Worm (Caenorhabditis elegans) whole organism, L3 larva: ENCODE data around the gene rps-30.

ENCODE experiments used
- ama-1 ChIP-seq: fragments of 150-350 bp; optimal IDR thresholded peaks from 2 replicates; lab custom pipeline; 2018
- daf-12 ChIP-seq: fragments of 150-350 bp; optimal IDR thresholded peaks from 2 replicates; lab custom pipeline; 2014; ENCODE audit warnings: missing biosample characterization, missing genetic modification reagents, missing genetic modification characterization
- elt-2 ChIP-seq: sonication (generic microtip); optimal IDR thresholded peaks from 2 replicates; lab custom pipeline; 2016; ENCODE audit warnings: missing genetic modification reagents, mild to moderate bottlenecking, missing genetic modification characterization, missing compliant biosample characterization
- fkh-10 ChIP-seq: sonication (generic microtip); optimal IDR thresholded peaks from 2 replicates; lab custom pipeline; 2017; ENCODE audit warnings: missing biosample characterization, missing genetic modification reagents, missing genetic modification characterization
- jun-1 ChIP-seq: fragments of 150-350 bp; optimal IDR thresholded peaks from 2 replicates; lab custom pipeline; 2014; ENCODE audit warnings: missing biosample characterization, missing genetic modification reagents, missing genetic modification characterization
- lin-15B ChIP-seq: fragments of 150-350 bp; optimal IDR thresholded peaks from 2 replicates; lab custom pipeline; 2014; ENCODE audit warnings: missing biosample characterization, missing genetic modification characterization
- mml-1 ChIP-seq: fragments of 150-350 bp; sonication (generic microtip); optimal IDR thresholded peaks from 3 replicates; lab custom pipeline; 2014; ENCODE audit warnings: missing biosample characterization, missing genetic modification characterization
- nfya-1 ChIP-seq: sonication (generic microtip); optimal IDR thresholded peaks from 2 replicates; lab custom pipeline; 2017; ENCODE audit warnings: missing genetic modification characterization, mild to moderate bottlenecking, missing compliant biosample characterization, antibody characterized with exemption, moderate library complexity; ENCODE audit not compliant: insufficient read depth
- nhr-11 ChIP-seq: fragments of 150-350 bp; optimal IDR thresholded peaks from 2 replicates; lab custom pipeline; 2014; ENCODE audit warnings: missing biosample characterization, missing genetic modification characterization
- nhr-23 ChIP-seq: fragments of 150-350 bp; optimal IDR thresholded peaks from 2 replicates; lab custom pipeline; 2014; ENCODE audit warnings: missing biosample characterization, missing genetic modification reagents, missing genetic modification characterization
- nhr-43 ChIP-seq: sonication (generic microtip); optimal IDR thresholded peaks from 2 replicates; lab custom pipeline; 2016; ENCODE audit warnings: mild to moderate bottlenecking, missing genetic modification characterization, missing compliant biosample characterization; ENCODE audit not compliant: poor library complexity, severe bottlenecking
- snpc-4 ChIP-seq: fragments of 150-350 bp; optimal IDR thresholded peaks from 2 replicates; lab custom pipeline; 2014; ENCODE audit warnings: missing biosample characterization, missing genetic modification characterization
- ztf-11 ChIP-seq: fragments of 150-350 bp; optimal IDR thresholded peaks from 2 replicates; lab custom pipeline; 2014; ENCODE audit warnings: missing biosample characterization, missing genetic modification characterization
- ztf-4 ChIP-seq: fragments of 150-350 bp; optimal IDR thresholded peaks from 2 replicates; lab custom pipeline; 2014; ENCODE audit warnings: missing biosample characterization, missing genetic modification characterization

Gene rps-30

DNA sequence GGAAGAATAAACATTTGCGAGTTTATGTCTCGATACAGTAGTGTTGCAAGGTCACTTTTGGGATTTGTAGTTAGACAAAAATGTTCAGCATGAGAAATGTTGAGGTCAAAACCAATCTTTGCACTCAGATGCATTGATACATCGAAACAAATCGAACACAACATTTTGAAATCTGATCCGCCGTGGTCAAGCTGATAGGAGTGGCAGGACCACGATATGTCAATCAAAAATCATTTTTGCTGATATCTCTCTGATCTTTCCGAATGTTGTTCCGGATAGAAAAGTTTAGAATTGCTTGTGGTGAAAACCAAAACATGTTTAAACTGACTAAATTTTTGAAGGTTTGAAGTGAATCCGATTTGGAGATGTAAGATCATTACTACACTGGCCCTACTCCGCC is 49.5 kb downstream of the rps-30 start:
- TF ChIP-seq jun-1 (tag; lab: Kevin White, UChicago): no peak
- TF ChIP-seq nfya-1 (tag; lab: Kevin White, UChicago): no peak
- TF ChIP-seq nhr-23 (tag; lab: Kevin White, UChicago): no peak
- TF ChIP-seq nhr-43 (tag; lab: Kevin White, UChicago): no peak
- TF ChIP-seq snpc-4 (tag; lab: Kevin White, UChicago): no peak
- TF ChIP-seq ama-1: no peak

DNA sequence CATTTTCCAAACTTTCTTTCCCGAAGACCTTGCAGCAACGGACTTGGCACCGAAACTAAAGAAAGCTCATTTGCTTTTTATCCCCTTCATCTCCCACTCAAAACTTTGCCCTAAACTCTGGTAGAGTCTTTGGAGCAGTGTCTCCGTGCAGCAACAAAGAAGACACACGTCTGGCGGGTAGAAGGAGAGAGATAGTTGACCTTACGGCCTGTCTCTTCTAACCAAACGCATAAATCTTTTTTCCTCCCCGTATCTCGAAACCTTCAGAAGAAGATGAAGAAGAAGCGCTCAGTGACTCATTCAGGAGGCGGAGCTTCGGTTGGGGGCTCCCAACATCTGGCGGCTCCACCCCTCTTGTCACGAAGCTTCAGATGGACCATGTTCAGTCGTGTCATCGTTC is 50.0 kb downstream of the rps-30 start:
- TF ChIP-seq jun-1 (tag; lab: Kevin White, UChicago) (no peak), lin-15B (tag; lab: Kevin White, UChicago) (no peak), elt-2 (tag; lab: Kevin White, UChicago) (no peak), fkh-10 (GFP tag; lab: Kevin White, UChicago) (no peak), mml-1 (no peak), ztf-11 (tag; lab: Kevin White, UChicago) (no peak), ama-1 (no peak), ztf-4 (no peak), daf-12 (tag; lab: Kevin White, UChicago) (no peak), nhr-11 (no peak)
